Worm (Caenorhabditis elegans): Measurements from ENCODE around the gene clec-36.
A peak's percentile ranks its signal among the peaks of the same experiment; 100 is the strongest.

clec-36 gene

DNA sequence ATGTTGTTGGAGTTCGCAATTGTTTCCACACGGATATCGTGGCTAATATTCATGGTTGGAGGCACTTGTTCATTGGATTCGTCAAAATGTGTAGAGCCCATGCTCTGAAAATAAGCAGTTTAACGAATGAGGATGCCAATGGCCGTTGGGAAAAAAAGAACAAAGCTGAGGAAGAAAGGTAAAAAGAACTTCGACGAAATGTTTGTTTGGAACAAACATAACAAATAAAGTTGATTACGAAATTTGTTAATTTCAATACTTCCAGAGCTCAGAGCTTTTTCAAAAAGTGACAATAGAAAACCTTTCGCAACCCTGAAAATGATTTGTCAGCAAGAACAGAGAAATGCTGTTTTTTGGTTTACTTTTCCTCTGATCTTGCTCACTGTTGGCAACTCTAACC, 31.7 kb upstream of the clec-36 start, which contains the start of gene F09C6.3:
F09C6.3 (minus strand) TSS at position 101 of the 400 bp plus-strand sequence.
- TF ChIP-seq unc-62 (GFP tag; optimal IDR thresholded peaks at IDR 0.05 in 1 of 2) (no peak), unc-62 (tag; optimal IDR thresholded peaks at IDR 0.05) (no peak), tag-97 (GFP tag; IDR thresholded peaks at IDR 0.05) (no peak), Y48G9A.11 (GFP tag; IDR thresholded peaks at IDR 0.05) (no peak), nhr-28 (tag; optimal IDR thresholded peaks at IDR 0.05) (no peak), zip-2 (tag; optimal IDR thresholded peaks at IDR 0.05) (no peak), F44E2.7 (GFP tag; IDR thresholded peaks at IDR 0.05) (no peak), daf-19 (GFP tag; conservative IDR thresholded peaks at IDR 0.05) (no peak), hlh-30 (tag; optimal IDR thresholded peaks at IDR 0.05; ENCODE audit: insufficient read depth) (no peak), T26A8.4 (GFP tag; IDR thresholded peaks at IDR 0.05) (no peak), daf-16 (GFP tag; optimal IDR thresholded peaks at IDR 0.05) (no peak), daf-16 (tag; optimal IDR thresholded peaks at IDR 0.05) (no peak), nhr-11 (tag; optimal IDR thresholded peaks at IDR 0.05) (no peak), lin-38 (GFP tag; IDR thresholded peaks at IDR 0.05) (no peak)

DNA sequence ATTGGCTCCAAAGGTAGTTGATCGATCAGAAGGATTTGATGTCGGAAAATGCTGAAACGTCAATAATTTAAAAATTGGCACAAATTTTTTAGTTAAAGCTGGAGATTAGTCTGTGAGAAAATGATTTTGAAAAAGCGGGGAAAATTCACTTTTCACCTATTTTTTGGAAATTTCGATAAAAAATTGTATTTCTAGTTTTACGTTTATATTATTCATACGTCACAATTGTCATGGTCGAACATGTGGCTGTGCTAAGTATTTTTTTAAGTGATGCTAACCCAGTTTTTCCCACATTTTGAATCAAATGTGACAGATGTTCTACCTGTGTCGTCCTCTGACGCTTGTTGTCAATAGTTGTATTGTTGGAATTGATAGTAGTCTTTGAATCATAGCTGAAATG, 31.1 kb upstream of the clec-36 start:
- TF ChIP-seq lin-1 (GFP tag; IDR thresholded peaks at IDR 0.05) (no peak), unc-62 (GFP tag; optimal IDR thresholded peaks at IDR 0.05 in 1 of 2) (peak in 1 of 2 experiments; percentile 94), unc-62 (tag; optimal IDR thresholded peaks at IDR 0.05) (no peak), tag-97 (GFP tag; IDR thresholded peaks at IDR 0.05) (no peak)

DNA sequence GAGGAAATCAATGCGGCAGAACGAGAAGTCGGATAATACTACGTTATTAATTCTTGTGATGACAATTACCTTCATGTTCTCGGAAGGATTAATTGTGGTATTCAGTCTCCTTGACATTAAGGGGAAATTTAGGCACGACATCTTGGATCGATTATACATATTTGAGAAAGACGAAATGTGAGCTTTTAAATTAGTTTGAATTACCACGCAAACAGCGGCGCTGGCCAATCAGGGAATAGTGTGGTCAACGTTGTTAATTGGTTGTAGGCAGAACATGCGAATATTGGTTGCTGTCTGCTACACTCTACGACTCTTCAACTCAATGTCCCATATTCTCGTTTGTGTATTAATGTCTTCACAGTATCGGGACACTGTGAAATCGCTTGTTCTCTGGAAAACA, 26.6 kb upstream of the clec-36 start, which contains the start of gene F49A5.10:
F49A5.10 (plus strand) TSS at position 301 of the 400 bp plus-strand sequence.
- TF ChIP-seq mes-2 (tag; optimal IDR thresholded peaks at IDR 0.05; ENCODE audit: poor library complexity, severe bottlenecking), result no peak
- no peak for TF ChIP-seq egl-43 (GFP tag; IDR thresholded peaks at IDR 0.05)
- no peak for TF ChIP-seq dmd-9 (GFP tag; IDR thresholded peaks at IDR 0.05)
- no peak for TF ChIP-seq sdz-12 (GFP tag; optimal IDR thresholded peaks at IDR 0.05)
- TF ChIP-seq dve-1 (tag; optimal IDR thresholded peaks at IDR 0.05; ENCODE audit: insufficient read depth), result no peak
- no peak for TF ChIP-seq Y48G9A.11 (GFP tag; IDR thresholded peaks at IDR 0.05)
- no peak for TF ChIP-seq madf-5 (GFP tag; IDR thresholded peaks at IDR 0.05)
- no peak for TF ChIP-seq fkh-10 (GFP tag; optimal IDR thresholded peaks at IDR 0.05)
- TF ChIP-seq hmg-1.1 (GFP tag; IDR thresholded peaks at IDR 0.05), result no peak
- TF ChIP-seq F37D6.2 (tag; optimal IDR thresholded peaks at IDR 0.05), result no peak

DNA sequence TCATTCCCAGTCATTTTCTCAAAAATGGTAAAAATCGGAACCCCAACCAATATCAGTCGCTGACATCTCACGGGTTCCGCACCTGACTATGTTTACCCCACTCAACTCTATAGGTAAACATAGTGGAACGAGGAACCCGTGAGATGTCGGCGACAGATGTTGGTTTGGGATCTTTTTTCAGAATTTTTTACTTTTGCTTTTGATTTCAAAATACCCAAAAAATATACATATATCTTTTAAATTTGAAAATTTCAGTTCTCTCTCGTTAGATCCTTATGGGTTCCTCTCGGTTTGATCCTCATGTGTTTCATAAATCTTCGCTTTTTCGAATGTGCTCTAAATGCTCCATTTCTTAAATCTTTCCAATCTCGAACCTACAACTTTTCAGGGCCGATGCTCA, 25.2 kb upstream of the clec-36 start, which contains the start of gene srw-23:
srw-23 (plus strand) TSS at position 301 of the 400 bp plus-strand sequence.
- TF ChIP-seq unc-62 (GFP tag; optimal IDR thresholded peaks at IDR 0.05 in 1 of 2) (peak in 1 of 2 experiments; percentile 28), unc-62 (tag; optimal IDR thresholded peaks at IDR 0.05) (no peak), snpc-1.2 (GFP tag; IDR thresholded peaks at IDR 0.05) (no peak), nhr-237 (tag; optimal IDR thresholded peaks at IDR 0.05) (no peak), zip-11 (GFP tag; IDR thresholded peaks at IDR 0.05) (no peak), ztf-7 (tag; optimal IDR thresholded peaks at IDR 0.05) (no peak), unc-39 (tag; optimal IDR thresholded peaks at IDR 0.05) (no peak)

DNA sequence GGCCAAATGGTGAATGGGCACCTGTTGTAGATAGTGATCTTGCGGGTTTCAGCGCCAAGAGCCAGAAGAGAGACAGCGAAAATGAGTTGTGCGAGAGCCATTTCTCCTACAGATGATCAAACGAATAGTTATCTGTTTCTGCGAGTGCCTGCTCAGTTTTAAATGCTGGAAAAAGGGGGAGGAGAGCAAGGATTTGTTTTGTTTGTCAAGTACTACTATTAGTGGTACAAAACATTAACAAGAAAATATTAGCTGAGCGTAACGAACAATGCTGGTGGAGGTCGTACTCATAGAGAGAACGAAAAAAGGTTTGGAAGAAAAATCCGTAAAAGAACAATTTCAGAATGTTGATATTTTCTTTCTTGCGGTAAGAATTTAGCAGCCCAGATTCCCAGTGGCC, 23.0 kb upstream of the clec-36 start, which contains the start of gene thn-4:
thn-4 (minus strand) TSS at position 101 of the 400 bp plus-strand sequence.
- TF ChIP-seq tag-97 (GFP tag; IDR thresholded peaks at IDR 0.05) (no peak), madf-5 (GFP tag; IDR thresholded peaks at IDR 0.05) (no peak), php-3 (GFP tag; IDR thresholded peaks at IDR 0.05) (no peak), ceh-28 (tag; optimal IDR thresholded peaks at IDR 0.05) (no peak), T20F7.1 (GFP tag; optimal IDR thresholded peaks at IDR 0.05) (no peak), mdl-1 (tag; optimal IDR thresholded peaks at IDR 0.05) (no peak), lin-13 (GFP tag; optimal IDR thresholded peaks at IDR 0.05) (no peak), arid-1 (GFP tag; conservative IDR thresholded peaks at IDR 0.05) (no peak), ceh-44 (GFP tag; IDR thresholded peaks at IDR 0.05) (no peak), dve-1 (tag; optimal IDR thresholded peaks at IDR 0.05; ENCODE audit: insufficient read depth) (no peak), saeg-2 (GFP tag; IDR thresholded peaks at IDR 0.05) (no peak), aha-1 (tag) (no peak), Y75B8A.6 (GFP tag; IDR thresholded peaks at IDR 0.05) (no peak), ces-1 (GFP tag; optimal IDR thresholded peaks at IDR 0.05) (no peak)
